Worm (Caenorhabditis elegans) whole organism, mixed stage, embryonic: ENCODE results near the gene nlp-70.

Source experiments
- elt-3 ChIP-seq: fragments of 150-350 bp; optimal IDR thresholded peaks from 2 replicates; lab custom pipeline; 2014; ENCODE audit warnings: missing biosample characterization, missing genetic modification characterization
- flh-1 ChIP-seq: fragments of 200-800 bp; sonication (Bioruptor generic); optimal IDR thresholded peaks from 2 replicates; lab custom pipeline; 2018; ENCODE audit warnings: mild to moderate bottlenecking, missing genetic modification characterization, moderate library complexity, missing compliant biosample characterization
- lin-13 ChIP-seq: fragments of 150-350 bp; optimal IDR thresholded peaks from 2 replicates; lab custom pipeline; 2014; ENCODE audit warnings: missing biosample characterization, missing genetic modification characterization
- nhr-2 ChIP-seq: fragments of 150-350 bp; optimal IDR thresholded peaks from 2 replicates; lab custom pipeline; 2014; ENCODE audit warnings: missing biosample characterization, missing genetic modification characterization
- nhr-28 ChIP-seq: fragments of 150-350 bp; optimal IDR thresholded peaks from 2 replicates; lab custom pipeline; 2014; ENCODE audit warnings: missing biosample characterization, missing genetic modification characterization
- nhr-76 ChIP-seq: sonication (generic microtip); optimal IDR thresholded peaks from 2 replicates; lab custom pipeline; 2017; ENCODE audit warnings: missing biosample characterization, missing genetic modification characterization
- pha-4 ChIP-seq: fragments of 150-350 bp; optimal IDR thresholded peaks from 2 replicates; lab custom pipeline; 2018; ENCODE audit warnings: missing biosample characterization, missing genetic modification reagents, missing genetic modification characterization
- snpc-4 ChIP-seq: fragments of 150-350 bp; optimal IDR thresholded peaks from 2 replicates; lab custom pipeline; 2014; ENCODE audit warnings: missing biosample characterization, missing genetic modification characterization
- sptf-1 ChIP-seq: sonication (generic microtip); optimal IDR thresholded peaks from 2 replicates; lab custom pipeline; 2017; ENCODE audit warnings: mild to moderate bottlenecking, missing genetic modification characterization, moderate library complexity, missing compliant biosample characterization
- unc-39 ChIP-seq: fragments of 150-350 bp; optimal IDR thresholded peaks from 2 replicates; lab custom pipeline; 2014; ENCODE audit warnings: missing biosample characterization, missing genetic modification characterization
- unc-62 ChIP-seq: fragments of 150-350 bp; optimal IDR thresholded peaks from 2 replicates; lab custom pipeline; 2014; ENCODE audit warnings: missing biosample characterization, missing genetic modification reagents, missing genetic modification characterization
- ztf-11 ChIP-seq: fragments of 150-350 bp; optimal IDR thresholded peaks from 2 replicates; lab custom pipeline; 2014; ENCODE audit warnings: missing biosample characterization, missing genetic modification characterization

- TF ChIP-seq ztf-11 (tag; lab: Kevin White, UChicago) (no peak), nhr-2 (tag; lab: Kevin White, UChicago) (no peak), flh-1 (no peak), sptf-1 (no peak), snpc-4 (tag; lab: Kevin White, UChicago) (no peak), nhr-28 (tag; lab: Kevin White, UChicago) (no peak), unc-39 (tag; lab: Kevin White, UChicago) (no peak), unc-62 (GFP tag; lab: Kevin White, UChicago) (no peak), pha-4 (tag; lab: Kevin White, UChicago) (no peak), nhr-76 (tag; lab: Kevin White, UChicago) (no peak), elt-3 (tag; lab: Kevin White, UChicago) (no peak), lin-13 (no peak)
These were observed 25.7 kb upstream of the nlp-70 start for ce11 chrV:298395-298794.
